Worm (Caenorhabditis elegans): ENCODE measurements around the gene sdz-8.

- no peak for TF ChIP-seq syd-9 (tag; optimal IDR thresholded peaks at IDR 0.05)
- no peak for TF ChIP-seq pag-3 (tag; optimal IDR thresholded peaks at IDR 0.05; ENCODE audit: borderline replicate concordance)
- TF ChIP-seq hlh-13 (GFP tag; optimal IDR thresholded peaks at IDR 0.05) = no peak
- TF ChIP-seq tbx-2 (tag; optimal IDR thresholded peaks at IDR 0.05) = no peak
- TF ChIP-seq pax-1 (tag; optimal IDR thresholded peaks at IDR 0.05) = no peak
- TF ChIP-seq ceh-31 (tag; optimal IDR thresholded peaks at IDR 0.05) = no peak
- no peak for TF ChIP-seq elt-2 (tag; optimal IDR thresholded peaks at IDR 0.05)
- no peak for TF ChIP-seq lin-11 (tag; optimal IDR thresholded peaks at IDR 0.05)
- TF ChIP-seq ceh-2 (tag; optimal IDR thresholded peaks at IDR 0.05) = no peak
- no peak for TF ChIP-seq ets-4 (tag; optimal IDR thresholded peaks at IDR 0.05)
- no peak for TF ChIP-seq unc-86 (tag; optimal IDR thresholded peaks at IDR 0.05)
- no peak for TF ChIP-seq npax-4 (tag; optimal IDR thresholded peaks at IDR 0.05)
- TF ChIP-seq eyg-1 (tag; optimal IDR thresholded peaks at IDR 0.05) = no peak
- TF ChIP-seq hlh-6 (tag; optimal IDR thresholded peaks at IDR 0.05) = no peak
Measured at ce11 chrV:11532964-11533363, 17.0 kb upstream of the sdz-8 start.
